Fruit fly (Drosophila melanogaster) Kc167 (cell line): ENCODE results near the gene CG9395.

Source experiments
- Myc ChIP-seq: fragments of >200 bp; optimal IDR thresholded peaks from 2 replicates; lab custom pipeline; 2017; ENCODE audit warnings: missing external identifiers
- insv ChIP-seq: fragments of >200 bp; optimal IDR thresholded peaks from 3 replicates; lab custom pipeline; 2018; ENCODE audit warnings: missing external identifiers
- psq ChIP-seq: fragments of >200 bp; optimal IDR thresholded peaks from 2 replicates; lab custom pipeline; 2017; ENCODE audit warnings: missing external identifiers
- ttk ChIP-seq: sonication (Bioruptor generic); optimal IDR thresholded peaks from 2 replicates; lab custom pipeline; 2017; ENCODE audit warnings: missing external identifiers

- no peak for TF ChIP-seq Myc (lab: Kevin White, UChicago)
- no peak for TF ChIP-seq insv (lab: Kevin White, UChicago)
- TF ChIP-seq psq, result no peak
- TF ChIP-seq ttk (lab: Kevin White, UChicago), result no peak
Observed at dm6 chr2L:13331868-13332544, 22.9 kb downstream of the CG9395 start.
